Fruit fly (Drosophila melanogaster) whole organism, prepupa: ENCODE measurements around the gene CG31288.

Source experiments
- CG10631 ChIP-seq: fragments of 200-800 bp; sonication (Bioruptor generic); optimal IDR thresholded peaks from 2 replicates; lab custom pipeline; 2016; ENCODE audit warnings: missing biosample characterization, missing genetic modification characterization
- CG10669 ChIP-seq: fragments of 200-800 bp; sonication (Bioruptor generic); optimal IDR thresholded peaks from 3 replicates; lab custom pipeline; 2018; ENCODE audit warnings: missing biosample characterization, mild to moderate bottlenecking, missing genetic modification characterization, moderate library complexity
- CG11294 ChIP-seq: fragments of 200-800 bp; sonication (Bioruptor generic); IDR thresholded peaks from 2 replicates; pipeline ENCODE4 v1.3.6; 2022; ENCODE audit warnings: missing biosample characterization, missing genetic modification characterization
- CG11902 ChIP-seq: fragments of 200-800 bp; sonication (Bioruptor generic); optimal IDR thresholded peaks from 3 replicates; lab custom pipeline; 2016; ENCODE audit warnings: missing biosample characterization, missing genetic modification characterization
- CG1621 ChIP-seq: fragments of 200-800 bp; sonication (Bioruptor generic); optimal IDR thresholded peaks from 3 replicates; lab custom pipeline; 2018; ENCODE audit warnings: missing biosample characterization, mild to moderate bottlenecking, missing genetic modification characterization
- CG16779 ChIP-seq: fragments of 200-800 bp; sonication (Bioruptor generic); optimal IDR thresholded peaks from 3 replicates; lab custom pipeline; 2017; ENCODE audit warnings: missing biosample characterization, mild to moderate bottlenecking, missing genetic modification characterization
- CG31627 ChIP-seq: fragments of 200-800 bp; sonication (Bioruptor generic); optimal IDR thresholded peaks from 3 replicates; lab custom pipeline; 2016; ENCODE audit warnings: missing biosample characterization, missing genetic modification characterization
- CG32006 ChIP-seq: fragments of 200-800 bp; sonication (Bioruptor generic); optimal IDR thresholded peaks from 3 replicates; lab custom pipeline; 2017; ENCODE audit warnings: missing biosample characterization, mild to moderate bottlenecking, missing genetic modification characterization
- CG34406 ChIP-seq: fragments of 200-800 bp; sonication (Bioruptor generic); optimal IDR thresholded peaks from 3 replicates; lab custom pipeline; 2016; ENCODE audit warnings: missing biosample characterization, missing genetic modification characterization
- CG3919 ChIP-seq: fragments of 200-800 bp; sonication (Bioruptor generic); optimal IDR thresholded peaks from 3 replicates; lab custom pipeline; 2016; ENCODE audit warnings: missing biosample characterization, missing genetic modification characterization
- CG6276 ChIP-seq: fragments of 200-800 bp; sonication (Bioruptor generic); optimal IDR thresholded peaks from 2 replicates; lab custom pipeline; 2017; ENCODE audit warnings: missing biosample characterization, mild to moderate bottlenecking, missing genetic modification characterization
- CG6792 ChIP-seq: fragments of 200-800 bp; sonication (Bioruptor generic); optimal IDR thresholded peaks from 3 replicates; lab custom pipeline; 2016; ENCODE audit warnings: missing biosample characterization, missing genetic modification characterization
- CG6808 ChIP-seq: fragments of 200-800 bp; sonication (Bioruptor generic); optimal IDR thresholded peaks from 3 replicates; lab custom pipeline; 2017; ENCODE audit warnings: missing biosample characterization, missing genetic modification characterization, mild to moderate bottlenecking, moderate library complexity, missing genetic modification reagents
- CG6854 ChIP-seq: fragments of 200-800 bp; sonication (Bioruptor generic); optimal IDR thresholded peaks from 2 replicates; lab custom pipeline; 2017; ENCODE audit warnings: missing biosample characterization, mild to moderate bottlenecking, missing genetic modification characterization
- CG7368 ChIP-seq: fragments of 200-800 bp; sonication (Bioruptor generic); optimal IDR thresholded peaks from 3 replicates; lab custom pipeline; 2016; ENCODE audit warnings: missing biosample characterization, missing genetic modification characterization
- CG8119 ChIP-seq: fragments of 200-800 bp; sonication (Bioruptor generic); IDR thresholded peaks from 3 replicates; pipeline ENCODE4 v1.3.6; 2022; ENCODE audit warnings: missing biosample characterization, missing genetic modification characterization
- CG8319 ChIP-seq: fragments of 200-800 bp; sonication (Bioruptor generic); optimal IDR thresholded peaks from 3 replicates; lab custom pipeline; 2016; ENCODE audit warnings: missing biosample characterization, missing genetic modification characterization
- CG8632 ChIP-seq: fragments of 200-800 bp; sonication (Bioruptor generic); optimal IDR thresholded peaks from 3 replicates; lab custom pipeline; 2016; ENCODE audit warnings: missing biosample characterization, missing genetic modification characterization
- CG9139 ChIP-seq: fragments of 200-800 bp; sonication (Bioruptor generic); optimal IDR thresholded peaks from 3 replicates; lab custom pipeline; 2017; ENCODE audit warnings: missing biosample characterization, mild to moderate bottlenecking, missing genetic modification characterization
- Eip93F ChIP-seq: fragments of 200-800 bp; sonication (Bioruptor generic); optimal IDR thresholded peaks from 2 replicates; lab custom pipeline; 2016; ENCODE audit warnings: missing biosample characterization, mild to moderate bottlenecking, missing genetic modification characterization
- Ets21C ChIP-seq: fragments of 200-800 bp; sonication (Bioruptor generic); optimal IDR thresholded peaks from 3 replicates; lab custom pipeline; 2016; ENCODE audit warnings: missing biosample characterization, missing genetic modification characterization
- Hr38 ChIP-seq: sonication (Bioruptor generic); optimal IDR thresholded peaks from 2 replicates; lab custom pipeline; 2016; ENCODE audit warnings: missing biosample characterization, missing genetic modification characterization
- Hr39 ChIP-seq: fragments of 200-800 bp; sonication (Bioruptor generic); optimal IDR thresholded peaks from 2 replicates; lab custom pipeline; 2016; ENCODE audit warnings: missing biosample characterization, missing genetic modification characterization
- Hr4 ChIP-seq: fragments of 200-800 bp; sonication (Bioruptor generic); optimal IDR thresholded peaks from 3 replicates; lab custom pipeline; 2016; ENCODE audit warnings: missing biosample characterization, missing genetic modification characterization
- Sox102F ChIP-seq: fragments of 200-800 bp; sonication (Bioruptor generic); optimal IDR thresholded peaks from 2 replicates; lab custom pipeline; 2016; ENCODE audit warnings: missing biosample characterization, mild to moderate bottlenecking, missing genetic modification characterization
- Sox14 ChIP-seq: fragments of 200-800 bp; sonication (Bioruptor generic); optimal IDR thresholded peaks from 3 replicates; lab custom pipeline; 2016; ENCODE audit warnings: missing biosample characterization, missing genetic modification characterization
- Sox15 ChIP-seq: fragments of 200-800 bp; sonication (Bioruptor generic); optimal IDR thresholded peaks from 3 replicates; lab custom pipeline; 2016; ENCODE audit warnings: missing biosample characterization, missing genetic modification characterization
- achi ChIP-seq: fragments of 200-800 bp; sonication (Bioruptor generic); optimal IDR thresholded peaks from 3 replicates; lab custom pipeline; 2016; ENCODE audit warnings: missing biosample characterization, missing genetic modification characterization
- cyc ChIP-seq: fragments of 200-800 bp; sonication (Bioruptor generic); optimal IDR thresholded peaks from 3 replicates; lab custom pipeline; 2016; ENCODE audit warnings: missing biosample characterization, missing genetic modification characterization
- dac ChIP-seq: fragments of 200-800 bp; sonication (Bioruptor generic); optimal IDR thresholded peaks from 2 replicates; lab custom pipeline; 2017; ENCODE audit warnings: missing biosample characterization, mild to moderate bottlenecking, missing genetic modification characterization
- dsx ChIP-seq: fragments of 200-800 bp; optimal IDR thresholded peaks from 3 replicates; lab custom pipeline; 2019; ENCODE audit warnings: missing biosample characterization, mild to moderate bottlenecking, missing genetic modification characterization, moderate library complexity; ENCODE audit not compliant: poor library complexity, severe bottlenecking
- fkh ChIP-seq: fragments of 200-800 bp; sonication (Bioruptor generic); optimal IDR thresholded peaks from 3 replicates; lab custom pipeline; 2017; ENCODE audit warnings: missing biosample characterization, mild to moderate bottlenecking, missing genetic modification characterization, moderate library complexity
- lz ChIP-seq: fragments of 200-800 bp; sonication (Bioruptor generic); optimal IDR thresholded peaks from 3 replicates; lab custom pipeline; 2016; ENCODE audit warnings: missing biosample characterization, missing genetic modification characterization
- pdm3 ChIP-seq: fragments of 200-800 bp; sonication (Bioruptor generic); optimal IDR thresholded peaks from 3 replicates; lab custom pipeline; 2016; ENCODE audit warnings: missing biosample characterization, missing genetic modification characterization
- salr ChIP-seq, 2 experiments: fragments of 200-800 bp; sonication (Bioruptor generic); optimal IDR thresholded peaks; 3 replicates each; lab custom pipeline; 2016 to 2018; ENCODE audit warnings: missing biosample characterization in 2 of 2, missing genetic modification characterization in 2 of 2, mild to moderate bottlenecking in 1 of 2
- ss ChIP-seq, 2 experiments: fragments of 200-800 bp; sonication (Bioruptor generic); optimal IDR thresholded peaks; 2 replicates in 1 of 2; 3 replicates in 1 of 2; lab custom pipeline; 2017 to 2018; ENCODE audit warnings: mild to moderate bottlenecking in 2 of 2, missing biosample characterization in 2 of 2, missing genetic modification characterization in 2 of 2, moderate library complexity in 1 of 2
- svp ChIP-seq: fragments of 200-800 bp; sonication (Bioruptor generic); peaks from one replicate; lab custom pipeline; 2016; ENCODE audit warnings: missing biosample characterization, missing genetic modification characterization
- topi ChIP-seq: fragments of 200-800 bp; sonication (Bioruptor generic); optimal IDR thresholded peaks from 3 replicates; lab custom pipeline; 2016; ENCODE audit warnings: missing biosample characterization, missing genetic modification characterization

Gene CG31288

DNA sequence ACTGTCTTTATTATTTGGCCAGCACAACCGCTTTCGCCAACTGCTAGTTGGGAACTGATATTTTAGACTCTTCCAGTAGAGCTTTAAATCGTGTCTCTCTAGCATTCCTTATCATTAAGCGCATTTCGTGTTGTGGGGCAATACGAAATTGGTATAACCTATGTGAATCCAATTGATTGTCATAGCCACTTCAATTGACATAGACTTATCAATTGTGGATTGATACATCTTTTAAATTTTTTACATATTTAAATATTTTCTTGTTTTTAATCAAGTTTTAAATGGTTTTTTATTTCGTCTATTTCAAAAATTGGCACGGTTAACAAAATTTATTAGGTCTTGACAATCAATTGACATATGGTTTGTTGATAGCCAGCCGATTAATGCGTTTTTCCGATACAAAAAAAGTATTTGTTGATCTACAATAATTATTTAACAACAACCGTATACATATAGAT, at the start of gene CG31288:
CG31288 (minus strand) TSS at position 51 of the 458 bp plus-strand sequence.
- no peak for TF ChIP-seq CG10669
- no peak for TF ChIP-seq salr (GFP tag; optimal IDR thresholded peaks at IDR 0.05; lab: Kevin White, UChicago)
- TF ChIP-seq Eip93F: no peak
- TF ChIP-seq CG6854 (GFP tag; lab: Kevin White, UChicago): no peak
- TF ChIP-seq CG6792 (GFP tag; lab: Kevin White, UChicago): no peak
- TF ChIP-seq ss (GFP tag; optimal IDR thresholded peaks at IDR 0.05; lab: Kevin White, UChicago): no peak
- TF ChIP-seq Hr39 (GFP tag; lab: Kevin White, UChicago): no peak
- TF ChIP-seq CG8632: no peak
- no peak for TF ChIP-seq CG9139 (GFP tag; lab: Kevin White, UChicago)
- no peak for TF ChIP-seq Sox15
- no peak for TF ChIP-seq CG6276 (GFP tag; lab: Kevin White, UChicago)
- no peak for TF ChIP-seq CG3919 (GFP tag; lab: Kevin White, UChicago)
- TF ChIP-seq fkh (GFP tag; lab: Kevin White, UChicago): no peak
- TF ChIP-seq lz (GFP tag; lab: Kevin White, UChicago): no peak
- no peak for TF ChIP-seq topi (GFP tag; lab: Kevin White, UChicago)
- no peak for TF ChIP-seq CG16779 (tag; lab: Kevin White, UChicago)
- TF ChIP-seq CG11902 (GFP tag; lab: Kevin White, UChicago): no peak
- no peak for TF ChIP-seq Ets21C (GFP tag; lab: Kevin White, UChicago)
- no peak for TF ChIP-seq CG8319 (GFP tag; lab: Kevin White, UChicago)

DNA sequence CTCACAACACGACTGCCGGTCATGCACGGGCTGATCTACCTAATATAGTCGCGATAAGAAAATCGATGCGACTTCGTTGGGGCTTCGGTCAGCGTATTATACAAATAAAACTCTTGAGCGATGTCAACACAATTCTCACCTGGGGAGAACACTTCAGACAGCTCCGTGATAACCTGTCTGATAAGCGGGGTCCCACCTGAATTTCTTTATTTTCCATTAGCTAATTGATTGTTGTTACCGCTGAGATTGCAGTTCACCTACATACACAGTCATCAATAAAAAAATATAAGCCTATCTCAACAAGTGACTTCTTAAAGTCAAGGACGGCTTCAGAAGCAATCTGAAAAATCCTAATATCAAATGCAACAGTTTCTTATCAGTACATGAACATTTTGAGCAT, 47.5 kb upstream of the CG31288 start, which contains the start of gene tobi:
tobi (minus strand) TSS at position 23 of the 400 bp plus-strand sequence.
- TF ChIP-seq CG10669 (no peak), svp (GFP tag; lab: Kevin White, UChicago) (no peak), CG7368 (GFP tag; lab: Kevin White, UChicago) (no peak), Sox102F (GFP tag; lab: Kevin White, UChicago) (no peak), CG8632 (no peak), CG8119 (GFP tag; lab: Robert Waterston, UW) (no peak), Eip93F (no peak), CG34406 (GFP tag; lab: Kevin White, UChicago) (no peak), CG31627 (GFP tag; lab: Kevin White, UChicago) (no peak), dac (GFP tag; lab: Kevin White, UChicago) (no peak), CG1621 (tag; lab: Kevin White, UChicago) (no peak), cyc (GFP tag; lab: Kevin White, UChicago) (no peak)

DNA sequence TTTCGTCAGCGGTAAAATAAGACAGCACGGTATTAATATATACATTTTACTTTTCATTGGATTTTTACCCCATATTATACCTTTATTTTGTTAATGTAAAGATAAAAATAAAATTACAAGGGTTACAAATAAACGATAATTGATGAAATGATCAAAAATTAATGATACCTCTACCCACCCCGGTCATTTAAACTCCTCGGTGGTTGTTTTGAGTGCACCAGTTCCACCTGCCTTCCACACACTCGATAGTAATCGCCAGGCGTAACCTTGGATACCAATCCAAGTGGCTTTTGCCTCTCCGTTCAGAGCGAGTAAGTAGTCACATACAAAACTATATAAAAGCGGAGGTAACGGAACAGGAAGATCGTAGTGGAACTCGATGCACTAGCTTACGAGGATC, 40.6 kb upstream of the CG31288 start, which contains the start of gene rha:
rha (plus strand) TSS at position 301 of the 400 bp plus-strand sequence.
- no peak for TF ChIP-seq CG16779 (tag; lab: Kevin White, UChicago)
- no peak for TF ChIP-seq CG8632
- TF ChIP-seq Hr4 (GFP tag; lab: Kevin White, UChicago): no peak
- TF ChIP-seq CG6808 (GFP tag; lab: Kevin White, UChicago): no peak
- no peak for TF ChIP-seq CG8319 (GFP tag; lab: Kevin White, UChicago)
- no peak for TF ChIP-seq salr (GFP tag; optimal IDR thresholded peaks at IDR 0.05; lab: Kevin White, UChicago)
- TF ChIP-seq CG34406 (GFP tag; lab: Kevin White, UChicago): no peak
- TF ChIP-seq CG11294: no peak
- no peak for TF ChIP-seq CG32006
- no peak for TF ChIP-seq CG10631

DNA sequence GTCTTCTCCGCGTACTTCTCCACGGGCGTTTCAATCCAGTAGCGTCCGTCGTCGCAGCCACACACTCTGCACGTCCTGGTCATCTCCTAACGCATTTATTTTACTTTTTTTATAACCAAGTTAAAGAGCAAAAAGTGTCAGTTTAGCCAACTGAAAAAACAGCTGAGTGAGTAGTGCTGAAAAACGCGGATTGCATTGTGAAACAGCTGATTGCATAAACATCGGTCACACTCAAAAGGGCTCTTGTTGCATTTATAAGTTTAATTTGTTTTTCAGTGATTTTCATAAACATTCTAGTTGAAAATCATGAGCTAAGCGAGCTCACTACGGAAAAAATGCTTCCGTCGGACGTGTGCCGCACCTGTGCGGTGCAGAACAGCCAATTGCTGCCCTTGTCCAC, 35.7 kb upstream of the CG31288 start, which contains the start of the genes CG10669 and CG11902:
CG10669 (minus strand) TSS at position 179 of the 400 bp plus-strand sequence.
CG11902 (plus strand) TSS at position 193 of the 400 bp plus-strand sequence.
- TF ChIP-seq lz (GFP tag; lab: Kevin White, UChicago) (no peak), dsx (GFP tag; lab: Kevin White, UChicago) (no peak), Sox14 (GFP tag; lab: Kevin White, UChicago) (no peak), pdm3 (GFP tag; lab: Kevin White, UChicago) (no peak), CG10669 (no peak), Hr38 (GFP tag; lab: Kevin White, UChicago) (no peak), achi (GFP tag; lab: Kevin White, UChicago) (no peak)
